Fruit fly (Drosophila melanogaster): ENCODE data around the gene CG34132.

The CG34132 gene

dm6 chr2L:7872680-7873079, 12.6 kb upstream of the CG34132 start (continued):
- no peak for TF ChIP-seq gcm (GFP tag; optimal IDR thresholded peaks at IDR 0.05)
- TF ChIP-seq MESR4 (GFP tag; optimal IDR thresholded peaks at IDR 0.05), result no peak
- TF ChIP-seq Dll (GFP tag; IDR thresholded peaks at IDR 0.05; ENCODE audit: partially characterized antibody), result peak; percentile 61; the same call in 3 of the 4 replicates
- no peak; the same call in 1 of the 2 replicates for TF ChIP-seq hbn (GFP tag; IDR thresholded peaks at IDR 0.05; ENCODE audit: partially characterized antibody)
- TF ChIP-seq seq (GFP tag; IDR thresholded peaks at IDR 0.05), result no peak
- TF ChIP-seq repo (GFP tag; optimal IDR thresholded peaks at IDR 0.05), result no peak
- no peak for TF ChIP-seq B-H2 (GFP tag; optimal IDR thresholded peaks at IDR 0.05)
- TF ChIP-seq knrl (GFP tag; IDR thresholded peaks at IDR 0.05; ENCODE audit: partially characterized antibody), result peak; percentile 78
- TF ChIP-seq pan (optimal IDR thresholded peaks at IDR 0.05), result no peak
- no peak for TF ChIP-seq pan (GFP tag; optimal IDR thresholded peaks at IDR 0.05 in 1 of 2, IDR thresholded peaks at IDR 0.05 in 1 of 2)
- no peak for TF ChIP-seq CG4617 (GFP tag; optimal IDR thresholded peaks at IDR 0.05; ENCODE audit: borderline replicate concordance)
- TF ChIP-seq CG7963 (GFP tag; IDR thresholded peaks at IDR 0.05; ENCODE audit: partially characterized antibody), result peak; percentile 69; the same call in 2 of the 3 replicates
- no peak for TF ChIP-seq CG9817 (tag; optimal IDR thresholded peaks at IDR 0.05)
- TF ChIP-seq ftz-f1 (GFP tag; optimal IDR thresholded peaks at IDR 0.05), result no peak
- peak; percentile 87 for TF ChIP-seq hb (GFP tag; IDR thresholded peaks at IDR 0.05; ENCODE audit: partially characterized antibody)
- no peak for TF ChIP-seq H2.0 (GFP tag; IDR thresholded peaks at IDR 0.05)
- TF ChIP-seq Bgb (GFP tag; IDR thresholded peaks at IDR 0.05; ENCODE audit: partially characterized antibody), result peak; percentile 88

- no peak for TF ChIP-seq Atf3 (GFP tag; optimal IDR thresholded peaks at IDR 0.05)
- TF ChIP-seq CG7839 (tag; optimal IDR thresholded peaks at IDR 0.05), result peak; percentile 30
- TF ChIP-seq z (GFP tag; IDR thresholded peaks at IDR 0.05), result no peak
- TF ChIP-seq bbx (GFP tag; IDR thresholded peaks at IDR 0.05; ENCODE audit: partially characterized antibody), result no peak
- TF ChIP-seq lab (GFP tag; optimal IDR thresholded peaks at IDR 0.05), result peak; percentile 37
- TF ChIP-seq hkb (optimal IDR thresholded peaks at IDR 0.05), result no peak
- TF ChIP-seq hkb (GFP tag; IDR thresholded peaks at IDR 0.05), result peak; percentile 32; the same call in 1 of the 2 replicates
- no peak for TF ChIP-seq eve (GFP tag; optimal IDR thresholded peaks at IDR 0.05)
- no peak for TF ChIP-seq CG4707 (GFP tag; optimal IDR thresholded peaks at IDR 0.05)
- TF ChIP-seq chif (GFP tag; optimal IDR thresholded peaks at IDR 0.05), result no peak
- no peak for TF ChIP-seq CG4820 (GFP tag; optimal IDR thresholded peaks at IDR 0.05)
- TF ChIP-seq Adf1 (GFP tag; IDR thresholded peaks at IDR 0.05), result no peak
- no peak for TF ChIP-seq Hsf (GFP tag; optimal IDR thresholded peaks at IDR 0.05)
- no peak for TF ChIP-seq CG8944 (GFP tag; optimal IDR thresholded peaks at IDR 0.05)
- TF ChIP-seq CG18599 (GFP tag; optimal IDR thresholded peaks at IDR 0.05), result peak; percentile 5
- no peak for TF ChIP-seq slp2 (GFP tag; optimal IDR thresholded peaks at IDR 0.05)
- TF ChIP-seq CG4328 (GFP tag; optimal IDR thresholded peaks at IDR 0.05), result no peak
- TF ChIP-seq Dip2 (GFP tag; IDR thresholded peaks at IDR 0.05), result no peak
- TF ChIP-seq usp (GFP tag; optimal IDR thresholded peaks at IDR 0.05), result no peak
- TF ChIP-seq CG10462 (GFP tag; optimal IDR thresholded peaks at IDR 0.05), result no peak
- TF ChIP-seq CG30403 (GFP tag; optimal IDR thresholded peaks at IDR 0.05), result no peak
- TF ChIP-seq CG1529 (GFP tag; optimal IDR thresholded peaks at IDR 0.05), result no peak
- TF ChIP-seq CG15269 (tag; optimal IDR thresholded peaks at IDR 0.05), result peak; percentile 15
- TF ChIP-seq ind (GFP tag; optimal IDR thresholded peaks at IDR 0.05), result peak; percentile 5
- 0 out of 2 replicates have a peak, but pooled peaks have one; percentile 6 for TF ChIP-seq CG11085 (GFP tag; IDR thresholded peaks at IDR 0.05)
- no peak for TF ChIP-seq CG14667 (GFP tag; IDR thresholded peaks at IDR 0.05)
- TF ChIP-seq oc (tag; optimal IDR thresholded peaks at IDR 0.05), result no peak
- TF ChIP-seq Bteb2 (GFP tag; optimal IDR thresholded peaks at IDR 0.05), result no peak
- TF ChIP-seq CG17385 (GFP tag; optimal IDR thresholded peaks at IDR 0.05), result no peak
- no peak for TF ChIP-seq HLH3B (GFP tag; IDR thresholded peaks at IDR 0.05)
- no peak for TF ChIP-seq ttk (GFP tag; IDR thresholded peaks at IDR 0.05)
- TF ChIP-seq CG7372 (GFP tag; IDR thresholded peaks at IDR 0.05), result no peak
- TF ChIP-seq CG6689 (GFP tag; IDR thresholded peaks at IDR 0.05), result peak; percentile 32; the same call in 1 of the 2 replicates
- TF ChIP-seq CG1024 (GFP tag; IDR thresholded peaks at IDR 0.05), result no peak
These were observed 9.6 kb upstream of the CG34132 start for dm6 chr2L:7875676-7876075.

All from whole organism, embryonic.